Worm (Caenorhabditis elegans) whole organism, midembryonic: Measurements from ENCODE around the gene srj-23.

ENCODE experiments used
- cog-1 ChIP-seq: sonication (generic microtip); optimal IDR thresholded peaks from 2 replicates; lab custom pipeline; 2016; ENCODE audit warnings: missing genetic modification characterization, missing compliant biosample characterization
- flt-1 ChIP-seq: fragments of 200-800 bp; sonication (Bioruptor generic); IDR thresholded peaks from 2 replicates; pipeline ENCODE4 v1.3.6; 2022; ENCODE audit warnings: missing genetic modification characterization, missing compliant biosample characterization
- ref-1 ChIP-seq: fragments of 200-800 bp; sonication (Bioruptor generic); conservative IDR thresholded peaks from 2 replicates; pipeline ENCODE4 v1.3.6; 2022; ENCODE audit warnings: missing genetic modification reagents, missing genetic modification characterization, missing compliant biosample characterization
- ztf-23 ChIP-seq: fragments of 200-800 bp; sonication (Bioruptor generic); IDR thresholded peaks from 2 replicates; pipeline ENCODE4 v1.3.6; 2022; ENCODE audit warnings: missing genetic modification reagents, missing genetic modification characterization, missing compliant biosample characterization

DNA sequence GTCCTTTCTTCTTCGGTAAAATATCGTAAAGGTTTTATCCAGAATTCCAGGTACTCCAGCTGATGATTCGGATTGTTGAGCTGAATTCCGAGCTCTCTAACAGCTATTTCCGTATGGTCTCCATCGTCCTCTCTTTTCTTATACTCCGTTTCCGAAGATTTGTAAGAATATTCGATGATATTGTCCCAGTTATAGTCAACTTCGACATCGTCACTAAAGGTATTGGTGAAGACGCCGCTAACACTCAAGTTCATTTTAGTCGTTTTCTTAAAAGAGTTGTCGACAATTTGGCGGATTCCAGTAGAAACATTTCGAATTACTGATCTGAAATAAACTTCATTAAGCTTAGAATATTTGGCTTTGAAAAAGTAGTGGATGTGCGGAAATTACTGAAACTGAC lies 16.3 kb upstream of the srj-23 start:
- TF ChIP-seq ztf-23 (GFP tag; lab: Robert Waterston, UW) (no peak), flt-1 (GFP tag; lab: Robert Waterston, UW) (no peak), cog-1 (tag; lab: Kevin White, UChicago) (no peak), ref-1 (GFP tag; lab: Robert Waterston, UW) (no peak)
